Fruit fly (Drosophila melanogaster) S2 (cell line): ENCODE results near the gene CG9541.

ENCODE experiments used
- CG8478 ChIP-seq: fragments of >200 bp; optimal IDR thresholded peaks from 2 replicates; lab custom pipeline; 2018
- CTCF ChIP-seq, 2 experiments: fragments of >200 bp; optimal IDR thresholded peaks; 2 replicates each; lab custom pipeline; 2018

dm6 chr2L:8948650-8949049, 26.6 kb downstream of the CG9541 start:
- TF ChIP-seq CTCF (optimal IDR thresholded peaks at IDR 0.05; lab: Kevin White, UChicago) (no peak), CG8478 (lab: Kevin White, UChicago) (no peak)
